Fruit fly (Drosophila melanogaster) whole organism, embryonic: ENCODE results near the gene PIG-B.

Experiments
- Abd-B ChIP-seq: fragments of 200-800 bp; sonication (Bioruptor generic); optimal IDR thresholded peaks from 2 replicates; lab custom pipeline; 2018; ENCODE audit warnings: missing biosample characterization, mild to moderate bottlenecking, missing genetic modification characterization, moderate library complexity
- Awh ChIP-seq: fragments of 200-800 bp; sonication (Bioruptor generic); IDR thresholded peaks from 2 replicates; pipeline ENCODE4, ENCODE4 v1.3.6; 2022; ENCODE audit warnings: missing biosample characterization, missing genetic modification characterization
- BEAF-32 ChIP-seq: fragments of 200-800 bp; sonication (Bioruptor generic); optimal IDR thresholded peaks from 3 replicates; lab custom pipeline; 2017; ENCODE audit warnings: missing biosample characterization, missing genetic modification characterization, mild to moderate bottlenecking, moderate library complexity, missing genetic modification reagents
- CG10321 ChIP-seq: fragments of 200-800 bp; sonication (Bioruptor generic); IDR thresholded peaks from 2 replicates; pipeline ENCODE4 v1.3.6; 2022; ENCODE audit warnings: missing biosample characterization, missing genetic modification characterization
- CG12155 ChIP-seq: fragments of 200-800 bp; sonication (Bioruptor generic); optimal IDR thresholded peaks from 3 replicates; lab custom pipeline; 2016; ENCODE audit warnings: missing biosample characterization, missing genetic modification characterization
- CG13296 ChIP-seq: fragments of 200-800 bp; sonication (Bioruptor generic); optimal IDR thresholded peaks from 3 replicates; lab custom pipeline; 2018; ENCODE audit warnings: missing biosample characterization, mild to moderate bottlenecking, missing genetic modification characterization
- CG13424 ChIP-seq: fragments of 200-800 bp; sonication (Bioruptor generic); optimal IDR thresholded peaks from 2 replicates; lab custom pipeline; 2019; ENCODE audit warnings: missing biosample characterization, mild to moderate bottlenecking, missing genetic modification characterization, moderate library complexity
- CG15479 ChIP-seq: fragments of 200-800 bp; sonication (Bioruptor generic); optimal IDR thresholded peaks from 3 replicates; lab custom pipeline; 2019; ENCODE audit warnings: missing biosample characterization, mild to moderate bottlenecking, missing genetic modification characterization, moderate library complexity
- CG17385 ChIP-seq: fragments of 200-800 bp; sonication (Bioruptor generic); optimal IDR thresholded peaks from 3 replicates; lab custom pipeline; 2018; ENCODE audit warnings: missing biosample characterization, mild to moderate bottlenecking, missing genetic modification characterization
- CG2120 ChIP-seq: fragments of 200-800 bp; sonication (Bioruptor generic); optimal IDR thresholded peaks from 3 replicates; lab custom pipeline; 2016; ENCODE audit warnings: missing biosample characterization, missing genetic modification characterization
- CG2199 ChIP-seq: fragments of 200-800 bp; sonication (Bioruptor generic); IDR thresholded peaks from 3 replicates; pipeline ENCODE4 v1.3.6; 2022; ENCODE audit warnings: missing biosample characterization, missing genetic modification characterization
- CG31365 ChIP-seq: fragments of 200-800 bp; sonication (Bioruptor generic); optimal IDR thresholded peaks from 2 replicates; lab custom pipeline; 2018; ENCODE audit warnings: missing biosample characterization, mild to moderate bottlenecking, missing genetic modification characterization
- CG31388 ChIP-seq: fragments of 200-800 bp; sonication (Bioruptor generic); optimal IDR thresholded peaks from 2 replicates; lab custom pipeline; 2016; ENCODE audit warnings: missing biosample characterization, missing genetic modification characterization
- CG4424 ChIP-seq: fragments of 200-800 bp; sonication (Bioruptor generic); optimal IDR thresholded peaks from 3 replicates; lab custom pipeline; 2016; ENCODE audit warnings: missing biosample characterization, missing genetic modification characterization
- CG7357 ChIP-seq: fragments of 200-800 bp; sonication (Bioruptor generic); IDR thresholded peaks from 3 replicates; pipeline ENCODE4 v1.3.6; 2022; ENCODE audit warnings: missing biosample characterization, missing genetic modification characterization
- CG9797 ChIP-seq: fragments of 200-800 bp; sonication (Bioruptor generic); optimal IDR thresholded peaks from 3 replicates; lab custom pipeline; 2018; ENCODE audit warnings: missing biosample characterization, mild to moderate bottlenecking, missing genetic modification characterization
- H2.0 ChIP-seq: fragments of 200-800 bp; sonication (Bioruptor generic); IDR thresholded peaks from 2 replicates; pipeline ENCODE4 v1.3.6; 2022; ENCODE audit warnings: missing biosample characterization, missing genetic modification characterization
- HHEX ChIP-seq: fragments of 200-800 bp; sonication (Bioruptor generic); optimal IDR thresholded peaks from 3 replicates; lab custom pipeline; 2017; ENCODE audit warnings: missing biosample characterization, mild to moderate bottlenecking, missing genetic modification characterization, missing genetic modification reagents
- Lim3 ChIP-seq: fragments of 200-800 bp; sonication (Bioruptor generic); IDR thresholded peaks from 2 replicates; pipeline ENCODE4 v1.3.6; 2022; ENCODE audit warnings: missing biosample characterization, missing genetic modification characterization
- MBD-R2 ChIP-seq: fragments of 200-800 bp; sonication (Bioruptor generic); IDR thresholded peaks from 2 replicates; pipeline ENCODE4 v1.3.6; 2022; ENCODE audit warnings: missing biosample characterization, missing genetic modification characterization
- Mrtf ChIP-seq: fragments of 200-800 bp; sonication (Bioruptor generic); IDR thresholded peaks from 3 replicates; pipeline ENCODE4 v1.3.6; 2022; ENCODE audit warnings: missing biosample characterization, missing genetic modification characterization
- NC2α ChIP-seq: fragments of 200-800 bp; sonication (Bioruptor generic); optimal IDR thresholded peaks from 2 replicates; lab custom pipeline; 2016; ENCODE audit warnings: missing biosample characterization, missing genetic modification characterization
- NK7.1 ChIP-seq: fragments of 200-800 bp; sonication (Bioruptor generic); optimal IDR thresholded peaks from 3 replicates; lab custom pipeline; 2016; ENCODE audit warnings: missing biosample characterization, missing genetic modification characterization
- Side ChIP-seq: fragments of 200-800 bp; sonication (Bioruptor generic); optimal IDR thresholded peaks from 2 replicates; lab custom pipeline; 2016; ENCODE audit warnings: missing biosample characterization, missing genetic modification characterization
- Sox100B ChIP-seq: fragments of 200-800 bp; sonication (Bioruptor generic); optimal IDR thresholded peaks from 3 replicates; lab custom pipeline; 2018; ENCODE audit warnings: missing biosample characterization, mild to moderate bottlenecking, missing genetic modification characterization
- Ssrp ChIP-seq: fragments of 200-800 bp; sonication (Bioruptor generic); optimal IDR thresholded peaks from 2 replicates; lab custom pipeline; 2018; ENCODE audit warnings: missing biosample characterization, mild to moderate bottlenecking, missing genetic modification characterization, moderate library complexity
- Stat92E ChIP-seq, 3 experiments: fragments of >200 bp in 2 of 3; fragments of 200-800 bp in 1 of 3; sonication (Bioruptor generic) in 1 of 3; optimal IDR thresholded peaks; 2 replicates each; lab custom pipeline; 2017 to 2019; ENCODE audit warnings: missing biosample characterization in 3 of 3, missing genetic modification characterization in 3 of 3, mild to moderate bottlenecking in 1 of 3, moderate library complexity in 1 of 3
- Trl ChIP-seq, 3 experiments: fragments of >200 bp in 2 of 3; fragments of 200-800 bp in 1 of 3; sonication (Bioruptor generic) in 1 of 3; optimal IDR thresholded peaks; 2 replicates in 1 of 3; 3 replicates in 2 of 3; lab custom pipeline; 2016 to 2017; ENCODE audit warnings: missing biosample characterization in 1 of 3, missing genetic modification characterization in 1 of 3
- croc ChIP-seq: fragments of 200-800 bp; sonication (Bioruptor generic); conservative IDR thresholded peaks from 3 replicates; pipeline ENCODE4 v1.3.6; 2022; ENCODE audit warnings: missing biosample characterization, missing genetic modification characterization
- crp ChIP-seq, 2 experiments: fragments of 200-800 bp; sonication (Bioruptor generic); optimal IDR thresholded peaks; 2 replicates in 1 of 2; 3 replicates in 1 of 2; lab custom pipeline; 2017; ENCODE audit warnings: missing biosample characterization in 2 of 2, missing genetic modification characterization in 2 of 2, mild to moderate bottlenecking in 1 of 2, moderate library complexity in 1 of 2
- dimm ChIP-seq: fragments of 200-800 bp; sonication (Bioruptor generic); IDR thresholded peaks from 2 replicates; pipeline ENCODE4 v1.3.6; 2022; ENCODE audit warnings: missing biosample characterization, missing genetic modification characterization
- disco-r ChIP-seq: fragments of 200-800 bp; sonication (Bioruptor generic); optimal IDR thresholded peaks from 2 replicates; lab custom pipeline; 2016; ENCODE audit warnings: missing biosample characterization, missing genetic modification characterization
- dmrt99B ChIP-seq: fragments of 200-800 bp; sonication (Bioruptor generic); optimal IDR thresholded peaks from 2 replicates; lab custom pipeline; 2018; ENCODE audit warnings: missing biosample characterization, mild to moderate bottlenecking, missing genetic modification characterization, moderate library complexity
- esg ChIP-seq: fragments of 200-800 bp; sonication (Bioruptor generic); conservative IDR thresholded peaks from 2 replicates; pipeline ENCODE4 v1.3.6; 2022; ENCODE audit warnings: missing biosample characterization, missing genetic modification characterization
- ken ChIP-seq: fragments of 200-800 bp; sonication (Bioruptor generic); IDR thresholded peaks from 3 replicates; pipeline ENCODE4 v1.3.6; 2022; ENCODE audit warnings: missing biosample characterization, missing genetic modification characterization
- kni ChIP-seq: fragments of 200-800 bp; sonication (Bioruptor generic); optimal IDR thresholded peaks from 3 replicates; lab custom pipeline; 2017; ENCODE audit warnings: mild to moderate bottlenecking, missing biosample characterization, missing genetic modification reagents, missing genetic modification characterization
- lab ChIP-seq: fragments of 200-800 bp; sonication (Bioruptor generic); optimal IDR thresholded peaks from 3 replicates; lab custom pipeline; 2017; ENCODE audit warnings: missing biosample characterization, missing genetic modification characterization, mild to moderate bottlenecking, moderate library complexity, missing genetic modification reagents
- luna ChIP-seq: fragments of 200-800 bp; sonication (Bioruptor generic); optimal IDR thresholded peaks from 2 replicates; lab custom pipeline; 2016; ENCODE audit warnings: missing biosample characterization, missing genetic modification characterization
- nerfin-1 ChIP-seq: fragments of 200-800 bp; sonication (Bioruptor generic); optimal IDR thresholded peaks from 3 replicates; lab custom pipeline; 2019; ENCODE audit warnings: missing biosample characterization, mild to moderate bottlenecking, missing genetic modification characterization, moderate library complexity
- sd ChIP-seq: fragments of 200-800 bp; sonication (Bioruptor generic); optimal IDR thresholded peaks from 3 replicates; lab custom pipeline; 2018; ENCODE audit warnings: missing biosample characterization, mild to moderate bottlenecking, missing genetic modification characterization, moderate library complexity
- sisA ChIP-seq: fragments of 200-800 bp; sonication (Bioruptor generic); IDR thresholded peaks from 2 replicates; pipeline ENCODE4 v1.3.6; 2022; ENCODE audit warnings: missing biosample characterization, missing genetic modification characterization
- sob ChIP-seq: fragments of 200-800 bp; sonication (Bioruptor generic); IDR thresholded peaks from 2 replicates; pipeline ENCODE4 v1.3.6; 2022; ENCODE audit warnings: missing biosample characterization, missing genetic modification characterization
- tio ChIP-seq: fragments of 200-800 bp; sonication (Bioruptor generic); optimal IDR thresholded peaks from 2 replicates; lab custom pipeline; 2017; ENCODE audit warnings: missing biosample characterization, missing genetic modification characterization, inconsistent platforms
- wor ChIP-seq: fragments of 200-800 bp; sonication (Bioruptor generic); IDR thresholded peaks from 2 replicates; pipeline ENCODE4 v1.3.6; 2022; ENCODE audit warnings: missing biosample characterization, missing genetic modification characterization
- yki ChIP-seq: fragments of >200 bp; optimal IDR thresholded peaks from 3 replicates; lab custom pipeline; 2018

The PIG-B gene

dm6 chr3L:3786344-3787076 is 24.6 kb upstream of the PIG-B start (continued):
- TF ChIP-seq CG9797 (GFP tag; lab: Kevin White, UChicago) = no peak
- TF ChIP-seq Sox100B (GFP tag; lab: Kevin White, UChicago) = peak; percentile 39
- peak; percentile 49 for TF ChIP-seq CG12155 (GFP tag; lab: Kevin White, UChicago)
- no peak; the same call in 2 of the 3 replicates for TF ChIP-seq croc (GFP tag; lab: Robert Waterston, UW)
- no peak for TF ChIP-seq crp (GFP tag; optimal IDR thresholded peaks at IDR 0.05; lab: Kevin White, UChicago)
- peak; percentile 48 for TF ChIP-seq H2.0 (GFP tag; lab: Robert Waterston, UW)
- peak; percentile 67 for TF ChIP-seq CG13424 (tag; lab: Kevin White, UChicago)
- TF ChIP-seq MBD-R2 (GFP tag; lab: Robert Waterston, UW) = peak; percentile 21; the same call in 1 of the 2 replicates
- no peak for TF ChIP-seq Lim3 (GFP tag; lab: Robert Waterston, UW)
- TF ChIP-seq luna = no peak
- TF ChIP-seq CG17385 (GFP tag; lab: Kevin White, UChicago) = peak; percentile 47
- peak; percentile 42; the same call in 1 of the 2 replicates for TF ChIP-seq dimm (GFP tag; lab: Robert Waterston, UW)
- TF ChIP-seq esg (GFP tag; lab: Robert Waterston, UW) = peak; percentile 65
- no peak for TF ChIP-seq Abd-B (GFP tag; lab: Kevin White, UChicago)
- peak; percentile 65; the same call in 1 of the 2 replicates for TF ChIP-seq sisA (GFP tag; lab: Robert Waterston, UW)
- no peak for TF ChIP-seq yki
- no peak for TF ChIP-seq NC2α (GFP tag; lab: Kevin White, UChicago)
- TF ChIP-seq CG15479 = peak; percentile 17
- TF ChIP-seq CG2120 (GFP tag; lab: Kevin White, UChicago) = peak; percentile 30
- TF ChIP-seq CG10321 (GFP tag; lab: Robert Waterston, UW) = no peak
- TF ChIP-seq BEAF-32 (GFP tag; lab: Kevin White, UChicago) = no peak
- TF ChIP-seq CG7357 (GFP tag; lab: Robert Waterston, UW) = no peak
- no peak for TF ChIP-seq NK7.1 (GFP tag; lab: Kevin White, UChicago)
- no peak for TF ChIP-seq CG4424 (GFP tag; lab: Kevin White, UChicago)
- peak; percentile 44; the same call in 1 of the 2 replicates for TF ChIP-seq sob (GFP tag; lab: Robert Waterston, UW)
- peak; percentile 90; the same call in 2 of the 3 replicates for TF ChIP-seq CG2199 (GFP tag; lab: Robert Waterston, UW)
- peak; percentile 46; the same call in 1 of the 2 replicates for TF ChIP-seq Awh (GFP tag; lab: Robert Waterston, UW)
- TF ChIP-seq HHEX (GFP tag; lab: Kevin White, UChicago) = no peak
- peak; percentile 60 for TF ChIP-seq Ssrp (tag; lab: Kevin White, UChicago)
- TF ChIP-seq Stat92E (GFP tag; optimal IDR thresholded peaks at IDR 0.05; lab: Kevin White, UChicago) = no peak
- no peak for TF ChIP-seq disco-r (GFP tag; lab: Kevin White, UChicago)
- peak; percentile 66 for TF ChIP-seq dmrt99B (tag; lab: Kevin White, UChicago)
- TF ChIP-seq tio = peak; percentile 9
- peak; percentile 13 for TF ChIP-seq lab (GFP tag; lab: Kevin White, UChicago)
- no peak for TF ChIP-seq Side (GFP tag; lab: Kevin White, UChicago)

- TF ChIP-seq CG31365 (tag; lab: Kevin White, UChicago) = no peak
- peak; percentile 33 to 36 for TF ChIP-seq Trl (optimal IDR thresholded peaks at IDR 0.05; lab: Kevin White, UChicago)
- TF ChIP-seq Trl (GFP tag; optimal IDR thresholded peaks at IDR 0.05; lab: Kevin White, UChicago) = no peak
- no peak for TF ChIP-seq CG13296
- peak; percentile 45 for TF ChIP-seq kni
- TF ChIP-seq wor (GFP tag; lab: Robert Waterston, UW) = 0 out of 2 replicates have a peak, but pooled peaks have one; percentile 6
- TF ChIP-seq nerfin-1 = peak; percentile 89
- TF ChIP-seq Awh (GFP tag; lab: Robert Waterston, UW) = 0 out of 2 replicates have a peak, but pooled peaks have one; percentile 5
- no peak for TF ChIP-seq CG31388 (GFP tag; lab: Kevin White, UChicago)
- no peak for TF ChIP-seq ken (GFP tag; lab: Robert Waterston, UW)
- peak; percentile 79 for TF ChIP-seq sd (tag; lab: Kevin White, UChicago)
- 0 out of 3 replicates have a peak, but pooled peaks have one; percentile 2 for TF ChIP-seq Mrtf (GFP tag; lab: Robert Waterston, UW)
Observed at dm6 chr3L:3787077-3787433, 24.0 kb upstream of the PIG-B start.
